Fruit fly (Drosophila melanogaster): ENCODE results near the gene REPTOR.

The REPTOR gene

dm6 chr3R:24557020-24557465, 25.6 kb downstream of the REPTOR start (continued):
- TF ChIP-seq D19A (tag; optimal IDR thresholded peaks at IDR 0.05): peak; percentile 36
- TF ChIP-seq ftz-f1 (GFP tag; optimal IDR thresholded peaks at IDR 0.05): peak; percentile 61
- TF ChIP-seq Taf1 (GFP tag; IDR thresholded peaks at IDR 0.05): peak; percentile 15; the same call in 1 of the 2 replicates
- no peak for TF ChIP-seq CG6689 (GFP tag; IDR thresholded peaks at IDR 0.05)
- no peak for TF ChIP-seq oc (tag; optimal IDR thresholded peaks at IDR 0.05)
- no peak for TF ChIP-seq Sin3A (optimal IDR thresholded peaks at IDR 0.05)
- TF ChIP-seq CG15696 (tag; optimal IDR thresholded peaks at IDR 0.05): peak; percentile 61
- TF ChIP-seq trh (GFP tag; optimal IDR thresholded peaks at IDR 0.05): peak; percentile 36
- TF ChIP-seq CG10267 (tag; optimal IDR thresholded peaks at IDR 0.05): peak; percentile 52
- no peak for TF ChIP-seq CG6854 (GFP tag; optimal IDR thresholded peaks at IDR 0.05)
- TF ChIP-seq inv (GFP tag; IDR thresholded peaks at IDR 0.05; ENCODE audit: partially characterized antibody): peak; percentile 49
- no peak for TF ChIP-seq pan (optimal IDR thresholded peaks at IDR 0.05)
- TF ChIP-seq pan (GFP tag; optimal IDR thresholded peaks at IDR 0.05 in 1 of 2, IDR thresholded peaks at IDR 0.05 in 1 of 2): peak in 1 of 2 experiments; percentile 72
- peak; percentile 54 for TF ChIP-seq ems (GFP tag; optimal IDR thresholded peaks at IDR 0.05)
- TF ChIP-seq Bgb (GFP tag; IDR thresholded peaks at IDR 0.05; ENCODE audit: partially characterized antibody): peak; percentile 93
- no peak for TF ChIP-seq CG8359 (GFP tag; optimal IDR thresholded peaks at IDR 0.05; ENCODE audit: borderline replicate concordance)
- TF ChIP-seq dysf (GFP tag; IDR thresholded peaks at IDR 0.05): peak; percentile 73; the same call in 2 of the 3 replicates
- TF ChIP-seq CG31388 (GFP tag; optimal IDR thresholded peaks at IDR 0.05): peak; percentile 32
- TF ChIP-seq unc-4 (GFP tag; IDR thresholded peaks at IDR 0.05; ENCODE audit: partially characterized antibody): peak; percentile 42
- no peak for TF ChIP-seq Vsx1 (GFP tag; optimal IDR thresholded peaks at IDR 0.05)
- no peak for TF ChIP-seq grn (GFP tag; optimal IDR thresholded peaks at IDR 0.05)
- peak in 1 of 3 experiments; percentile 16 for TF ChIP-seq lola (GFP tag; optimal IDR thresholded peaks at IDR 0.05)
- peak; percentile 57 for TF ChIP-seq Bteb2 (GFP tag; optimal IDR thresholded peaks at IDR 0.05)
- TF ChIP-seq H15 (GFP tag; IDR thresholded peaks at IDR 0.05): peak; percentile 71; the same call in 2 of the 3 replicates
- TF ChIP-seq Spps (tag; optimal IDR thresholded peaks at IDR 0.05): no peak
- TF ChIP-seq HHEX (GFP tag; optimal IDR thresholded peaks at IDR 0.05): peak; percentile 44
- no peak for TF ChIP-seq zf30C (GFP tag; optimal IDR thresholded peaks at IDR 0.05)
- TF ChIP-seq CG14710 (tag; optimal IDR thresholded peaks at IDR 0.05): peak; percentile 5
- peak; percentile 81 for TF ChIP-seq CG14860 (GFP tag; IDR thresholded peaks at IDR 0.05; ENCODE audit: partially characterized antibody)
- TF ChIP-seq Atf-2 (GFP tag; optimal IDR thresholded peaks at IDR 0.05): peak; percentile 36
- TF ChIP-seq CG8924 (tag; optimal IDR thresholded peaks at IDR 0.05): no peak
- peak; percentile 9 for TF ChIP-seq tio (GFP tag; optimal IDR thresholded peaks at IDR 0.05)
- TF ChIP-seq exex (tag; optimal IDR thresholded peaks at IDR 0.05): peak; percentile 21
- peak; percentile 43 for TF ChIP-seq PHDP (tag; optimal IDR thresholded peaks at IDR 0.05)
- TF ChIP-seq phol (tag; optimal IDR thresholded peaks at IDR 0.05): peak; percentile 24
- peak; percentile 63 for TF ChIP-seq CG14441 (GFP tag; IDR thresholded peaks at IDR 0.05)
- peak; percentile 96 for TF ChIP-seq CG15601 (tag; optimal IDR thresholded peaks at IDR 0.05)
- TF ChIP-seq Dbx (GFP tag; IDR thresholded peaks at IDR 0.05): peak; percentile 85
- peak; percentile 8 for TF ChIP-seq unpg (GFP tag; optimal IDR thresholded peaks at IDR 0.05)
- no peak for TF ChIP-seq Doc2 (GFP tag; IDR thresholded peaks at IDR 0.05)
- TF ChIP-seq CG8765 (GFP tag; IDR thresholded peaks at IDR 0.05): peak; percentile 31; the same call in 1 of the 2 replicates
- TF ChIP-seq prd (optimal IDR thresholded peaks at IDR 0.05): no peak
- TF ChIP-seq prd (GFP tag; IDR thresholded peaks at IDR 0.05): peak; percentile 74
- peak; percentile 31; the same call in 1 of the 2 replicates for TF ChIP-seq CG17612 (GFP tag; IDR thresholded peaks at IDR 0.05)
- TF ChIP-seq CG12659 (GFP tag; optimal IDR thresholded peaks at IDR 0.05): peak; percentile 54
- TF ChIP-seq Hsf (GFP tag; optimal IDR thresholded peaks at IDR 0.05): peak; percentile 83
- peak; percentile 29; the same call in 1 of the 2 replicates for TF ChIP-seq Xrp1 (GFP tag; IDR thresholded peaks at IDR 0.05)
- no peak for TF ChIP-seq CG1792 (GFP tag; optimal IDR thresholded peaks at IDR 0.05)
- TF ChIP-seq gsb (GFP tag; IDR thresholded peaks at IDR 0.05): peak; percentile 43; the same call in 1 of the 2 replicates
- TF ChIP-seq bab2 (GFP tag; optimal IDR thresholded peaks at IDR 0.05): peak; percentile 77
- TF ChIP-seq az2 (GFP tag; optimal IDR thresholded peaks at IDR 0.05): peak; percentile 78
